Fruit fly (Drosophila melanogaster) whole organism: ENCODE data around the gene CG17991.

Source experiments
- EcR ChIP-seq, 2 experiments: fragments of >200 bp; optimal IDR thresholded peaks; 2 replicates each; lab custom pipeline; 2017; ENCODE audit warnings: missing biosample characterization in 2 of 2, missing genetic modification characterization in 2 of 2, missing genetic modification reagents in 2 of 2
- psq ChIP-seq: fragments of >200 bp; optimal IDR thresholded peaks from 2 replicates; lab custom pipeline; 2017
- usp ChIP-seq: fragments of >200 bp; optimal IDR thresholded peaks from 2 replicates; lab custom pipeline; 2017; ENCODE audit warnings: missing biosample characterization, missing genetic modification characterization, mixed read lengths

DNA sequence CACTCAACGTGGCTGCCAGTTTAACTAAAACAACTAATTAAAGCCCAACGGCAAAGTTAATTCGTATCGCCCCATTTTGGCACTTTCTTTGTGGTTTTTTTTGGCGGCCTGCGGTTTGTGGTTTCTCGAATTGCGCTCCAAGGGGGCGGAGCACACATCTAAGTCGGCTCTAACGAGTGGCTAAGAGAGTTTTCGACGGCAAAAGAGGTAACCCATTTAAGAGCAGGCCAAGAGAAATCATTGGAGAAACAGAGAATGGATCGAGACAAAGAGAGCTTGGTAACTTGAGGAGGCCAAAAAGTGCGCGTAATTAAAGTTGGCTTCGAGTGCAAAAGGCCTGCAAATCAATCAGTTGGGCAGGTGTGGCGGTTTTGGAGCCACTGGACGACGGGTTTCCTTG lies 18.1 kb upstream of the CG17991 start:
- TF ChIP-seq psq (lab: Kevin White, UChicago) (no peak), EcR (GFP tag; optimal IDR thresholded peaks at IDR 0.05; lab: Kevin White, UChicago) (no peak), usp (GFP tag; lab: Kevin White, UChicago) (no peak)
